Fruit fly (Drosophila melanogaster): Measurements from ENCODE around the gene SNF4Agamma.
A peak's percentile ranks its signal among the peaks of the same experiment; 100 is the strongest.

- TF ChIP-seq Snoo (tag; optimal IDR thresholded peaks at IDR 0.05) (no peak), gl (tag; optimal IDR thresholded peaks at IDR 0.05) (no peak), CG10348 (GFP tag; IDR thresholded peaks at IDR 0.05) (no peak), fd96Ca (GFP tag; IDR thresholded peaks at IDR 0.05) (no peak), EcR (GFP tag; optimal IDR thresholded peaks at IDR 0.05) (peak; percentile 64), CG8159 (tag; optimal IDR thresholded peaks at IDR 0.05) (no peak)
Observed at dm6 chr3R:21092036-21092435, 48.5 kb upstream of the SNF4Agamma start.

All from whole organism, pupa.